Worm (Caenorhabditis elegans) whole organism, L4 larva: ENCODE results near the gene F08G2.7.
A peak's percentile ranks its signal among the peaks of the same experiment; 100 is the strongest.

Experiments
- F44E2.7 ChIP-seq: fragments of 200-800 bp; sonication (Bioruptor generic); IDR thresholded peaks from 2 replicates; pipeline ENCODE4 v2.1.2; 2022; ENCODE audit warnings: missing genetic modification characterization, missing compliant biosample characterization
- F49E8.2 ChIP-seq: sonication (generic microtip); optimal IDR thresholded peaks from 2 replicates; lab custom pipeline; 2016; ENCODE audit warnings: missing compliant biosample characterization, mild to moderate bottlenecking, missing genetic modification characterization, borderline replicate concordance
- R02D3.7 ChIP-seq: fragments of 150-350 bp; sonication (generic microtip); optimal IDR thresholded peaks from 3 replicates; lab custom pipeline; 2014; ENCODE audit warnings: missing biosample characterization, missing genetic modification characterization
- T20F7.1 ChIP-seq: fragments of 200-800 bp; sonication (Bioruptor generic); optimal IDR thresholded peaks from 2 replicates; lab custom pipeline; 2018; ENCODE audit warnings: mild to moderate bottlenecking, missing genetic modification characterization, missing compliant biosample characterization
- ZK337.2 ChIP-seq: fragments of 200-800 bp; sonication (Bioruptor generic); IDR thresholded peaks from 2 replicates; pipeline ENCODE4 v1.3.6; 2022; ENCODE audit warnings: missing genetic modification reagents, missing genetic modification characterization, missing compliant biosample characterization
- aly-2 ChIP-seq: sonication (generic microtip); optimal IDR thresholded peaks from 2 replicates; lab custom pipeline; 2018; ENCODE audit warnings: missing biosample characterization, missing genetic modification characterization
- ama-1 ChIP-seq: fragments of 150-350 bp; optimal IDR thresholded peaks from 2 replicates; lab custom pipeline; 2014; ENCODE audit warnings: inconsistent platforms, mixed read lengths
- arid-1 ChIP-seq: fragments of 200-800 bp; sonication (Bioruptor generic); conservative IDR thresholded peaks from 2 replicates; pipeline ENCODE4 v1.3.6; 2022; ENCODE audit warnings: missing genetic modification reagents, missing genetic modification characterization, missing compliant biosample characterization
- ceh-20 ChIP-seq: fragments of 200-800 bp; sonication (Bioruptor generic); IDR thresholded peaks from 2 replicates; pipeline ENCODE4 v1.3.6; 2022; ENCODE audit warnings: missing genetic modification reagents, missing genetic modification characterization, missing compliant biosample characterization
- ceh-32 ChIP-seq: sonication (generic microtip); optimal IDR thresholded peaks from 2 replicates; lab custom pipeline; 2016; ENCODE audit warnings: mild to moderate bottlenecking, missing genetic modification characterization, missing compliant biosample characterization; ENCODE audit not compliant: poor library complexity
- ceh-62 ChIP-seq: sonication (generic microtip); optimal IDR thresholded peaks from 2 replicates; lab custom pipeline; 2017; ENCODE audit warnings: missing biosample characterization, missing genetic modification characterization
- daf-12 ChIP-seq: fragments of 150-350 bp; optimal IDR thresholded peaks from 2 replicates; lab custom pipeline; 2014; ENCODE audit warnings: missing biosample characterization, missing genetic modification reagents, missing genetic modification characterization
- dmd-9 ChIP-seq: fragments of 200-800 bp; sonication (Bioruptor generic); IDR thresholded peaks from 2 replicates; pipeline ENCODE4 v1.3.6; 2022; ENCODE audit warnings: missing genetic modification reagents, missing genetic modification characterization, missing compliant biosample characterization
- egl-27 ChIP-seq: sonication (generic microtip); optimal IDR thresholded peaks from 3 replicates; lab custom pipeline; 2017; ENCODE audit warnings: missing biosample characterization, missing genetic modification reagents, missing genetic modification characterization
- egl-43 ChIP-seq: fragments of 200-800 bp; sonication (Bioruptor generic); IDR thresholded peaks from 2 replicates; pipeline ENCODE4 v1.3.6; 2022; ENCODE audit warnings: missing genetic modification reagents, missing genetic modification characterization, missing compliant biosample characterization
- fkh-10 ChIP-seq: fragments of 150-350 bp; optimal IDR thresholded peaks from 2 replicates; lab custom pipeline; 2014; ENCODE audit warnings: missing biosample characterization, missing genetic modification reagents, missing genetic modification characterization
- hif-1 ChIP-seq, 2 experiments: sonication (generic microtip); optimal IDR thresholded peaks; 2 replicates each; lab custom pipeline; 2016 to 2017; ENCODE audit warnings: missing compliant biosample characterization in 2 of 2, missing genetic modification characterization in 2 of 2, missing genetic modification reagents in 2 of 2, missing genotype in 2 of 2, mild to moderate bottlenecking in 1 of 2
- hmg-1.1 ChIP-seq: fragments of 200-800 bp; sonication (Bioruptor generic); IDR thresholded peaks from 2 replicates; pipeline ENCODE4 v1.3.6; 2022; ENCODE audit warnings: missing genetic modification reagents, missing genetic modification characterization, missing compliant biosample characterization
- jun-1 ChIP-seq: fragments of 150-350 bp; optimal IDR thresholded peaks from 2 replicates; lab custom pipeline; 2014; ENCODE audit warnings: missing biosample characterization, missing genetic modification reagents, missing genetic modification characterization
- lin-1 ChIP-seq: fragments of 200-800 bp; sonication (Bioruptor generic); IDR thresholded peaks from 2 replicates; pipeline ENCODE4 v1.3.6; 2022; ENCODE audit warnings: missing genetic modification reagents, missing genetic modification characterization, missing compliant biosample characterization
- lin-13 ChIP-seq: fragments of 150-350 bp; optimal IDR thresholded peaks from 2 replicates; lab custom pipeline; 2014; ENCODE audit warnings: missing biosample characterization, missing genetic modification reagents, missing genetic modification characterization
- lin-29 ChIP-seq: fragments of 200-800 bp; sonication (Bioruptor generic); IDR thresholded peaks from 2 replicates; pipeline ENCODE4 v1.3.6; 2022; ENCODE audit warnings: missing genetic modification reagents, missing genetic modification characterization, missing compliant biosample characterization
- lin-38 ChIP-seq: fragments of 200-800 bp; sonication (Bioruptor generic); IDR thresholded peaks from 2 replicates; pipeline ENCODE4 v1.3.6; 2022; ENCODE audit warnings: missing genetic modification reagents, missing genetic modification characterization, missing compliant biosample characterization
- lin-39 ChIP-seq: fragments of 150-350 bp; optimal IDR thresholded peaks from 2 replicates; lab custom pipeline; 2014; ENCODE audit warnings: missing biosample characterization, missing genetic modification reagents, missing genetic modification characterization
- lir-3 ChIP-seq: sonication (generic microtip); optimal IDR thresholded peaks from 2 replicates; lab custom pipeline; 2016; ENCODE audit warnings: mild to moderate bottlenecking, missing genetic modification characterization, missing compliant biosample characterization
- lsy-2 ChIP-seq, 2 experiments: fragments of 150-350 bp in 1 of 2; sonication (generic microtip) in 1 of 2; optimal IDR thresholded peaks; 2 replicates each; lab custom pipeline; 2014 to 2017; ENCODE audit warnings: missing biosample characterization in 2 of 2, missing genetic modification characterization in 2 of 2
- madf-5 ChIP-seq, 2 experiments: fragments of 200-800 bp; sonication (Bioruptor generic); IDR thresholded peaks; 2 replicates each; pipeline ENCODE4 v1.3.6; 2022; ENCODE audit warnings: missing compliant biosample characterization in 2 of 2, missing genetic modification characterization in 2 of 2
- mdl-1 ChIP-seq, 2 experiments: fragments of 150-350 bp in 1 of 2; sonication (generic microtip) in 1 of 2; optimal IDR thresholded peaks; 2 replicates each; lab custom pipeline; 2014 to 2017; ENCODE audit warnings: missing biosample characterization in 2 of 2, missing genetic modification characterization in 2 of 2
- mep-1 ChIP-seq: fragments of 150-350 bp; sonication (generic microtip); optimal IDR thresholded peaks from 3 replicates; lab custom pipeline; 2014; ENCODE audit warnings: missing biosample characterization, missing genetic modification characterization
- mes-2 ChIP-seq: sonication (generic microtip); optimal IDR thresholded peaks from 2 replicates; lab custom pipeline; 2016; ENCODE audit warnings: missing genotype, mild to moderate bottlenecking, missing genetic modification characterization, missing compliant biosample characterization; ENCODE audit not compliant: poor library complexity, severe bottlenecking
- nhr-11 ChIP-seq: fragments of 150-350 bp; optimal IDR thresholded peaks from 2 replicates; lab custom pipeline; 2014; ENCODE audit warnings: missing biosample characterization, missing genetic modification characterization
- nhr-25 ChIP-seq: sonication (generic microtip); optimal IDR thresholded peaks from 2 replicates; lab custom pipeline; 2017; ENCODE audit warnings: missing genetic modification characterization, mild to moderate bottlenecking, missing compliant biosample characterization, antibody characterized with exemption, moderate library complexity, borderline replicate concordance; ENCODE audit not compliant: insufficient read depth
- nhr-28 ChIP-seq: fragments of 150-350 bp; optimal IDR thresholded peaks from 2 replicates; lab custom pipeline; 2014; ENCODE audit warnings: missing biosample characterization, missing genetic modification characterization
- nhr-41 ChIP-seq: fragments of 200-800 bp; sonication (Bioruptor generic); IDR thresholded peaks from 2 replicates; pipeline ENCODE4 v1.3.6; 2022; ENCODE audit warnings: missing genetic modification reagents, missing genetic modification characterization, missing compliant biosample characterization
- nhr-42 ChIP-seq: fragments of 200-800 bp; sonication (Bioruptor generic); IDR thresholded peaks from 2 replicates; pipeline ENCODE4 v1.3.6; 2022; ENCODE audit warnings: missing genetic modification characterization, missing compliant biosample characterization
- nhr-76 ChIP-seq: fragments of 150-350 bp; optimal IDR thresholded peaks from 2 replicates; lab custom pipeline; 2014; ENCODE audit warnings: missing biosample characterization, missing genetic modification characterization
- php-3 ChIP-seq: fragments of 200-800 bp; sonication (Bioruptor generic); IDR thresholded peaks from 2 replicates; pipeline ENCODE4 v1.3.6; 2022; ENCODE audit warnings: missing genetic modification reagents, missing genetic modification characterization, missing compliant biosample characterization
- pqm-1 ChIP-seq: sonication (generic microtip); optimal IDR thresholded peaks from 2 replicates; lab custom pipeline; 2017; ENCODE audit warnings: missing biosample characterization, missing genetic modification characterization
- rbr-2 ChIP-seq: sonication (generic microtip); optimal IDR thresholded peaks from 2 replicates; lab custom pipeline; 2016; ENCODE audit warnings: missing genotype, missing genetic modification characterization, missing compliant biosample characterization
- set-16 ChIP-seq: fragments of 200-800 bp; sonication (Bioruptor generic); IDR thresholded peaks from 2 replicates; pipeline ENCODE4 v1.3.6; 2022; ENCODE audit warnings: missing genetic modification reagents, missing genetic modification characterization, missing compliant biosample characterization
- skn-1 ChIP-seq: fragments of 150-350 bp; optimal IDR thresholded peaks from 2 replicates; lab custom pipeline; 2014; ENCODE audit warnings: missing biosample characterization, missing genetic modification characterization
- snpc-1.2 ChIP-seq: fragments of 200-800 bp; sonication (Bioruptor generic); IDR thresholded peaks from 2 replicates; pipeline ENCODE4 v1.3.6; 2022; ENCODE audit warnings: missing genetic modification reagents, missing genetic modification characterization, missing compliant biosample characterization
- spr-3 ChIP-seq: fragments of 200-800 bp; sonication (Bioruptor generic); optimal IDR thresholded peaks from 2 replicates; lab custom pipeline; 2018; ENCODE audit warnings: mild to moderate bottlenecking, missing genetic modification characterization, missing compliant biosample characterization
- unc-130 ChIP-seq: sonication (generic microtip); optimal IDR thresholded peaks from 2 replicates; lab custom pipeline; 2016; ENCODE audit warnings: missing genetic modification reagents, missing genetic modification characterization, missing compliant biosample characterization
- unc-62 ChIP-seq, 3 experiments: fragments of 150-350 bp in 1 of 3; sonication (generic microtip); optimal IDR thresholded peaks in 2 of 3; peaks in 1 of 3; 1 replicate in 1 of 3; 2 replicates in 2 of 3; lab custom pipeline; 2014 to 2017; ENCODE audit warnings: missing biosample characterization in 3 of 3, missing genetic modification characterization in 3 of 3, missing genetic modification reagents in 3 of 3, missing genotype in 1 of 3
- vab-7 ChIP-seq: fragments of 200-800 bp; sonication (Bioruptor generic); IDR thresholded peaks from 2 replicates; pipeline ENCODE4 v1.3.6; 2022; ENCODE audit warnings: missing genetic modification reagents, missing genetic modification characterization, missing compliant biosample characterization
- zag-1 ChIP-seq: fragments of 150-350 bp; optimal IDR thresholded peaks from 2 replicates; lab custom pipeline; 2014; ENCODE audit warnings: missing biosample characterization, missing genetic modification characterization
- zfp-2 ChIP-seq: sonication (generic microtip); optimal IDR thresholded peaks from 2 replicates; lab custom pipeline; 2016; ENCODE audit warnings: mild to moderate bottlenecking, missing genetic modification characterization, missing compliant biosample characterization
- ztf-7 ChIP-seq: fragments of 150-350 bp; optimal IDR thresholded peaks from 2 replicates; lab custom pipeline; 2014; ENCODE audit warnings: missing biosample characterization, missing genetic modification characterization

The F08G2.7 gene

DNA sequence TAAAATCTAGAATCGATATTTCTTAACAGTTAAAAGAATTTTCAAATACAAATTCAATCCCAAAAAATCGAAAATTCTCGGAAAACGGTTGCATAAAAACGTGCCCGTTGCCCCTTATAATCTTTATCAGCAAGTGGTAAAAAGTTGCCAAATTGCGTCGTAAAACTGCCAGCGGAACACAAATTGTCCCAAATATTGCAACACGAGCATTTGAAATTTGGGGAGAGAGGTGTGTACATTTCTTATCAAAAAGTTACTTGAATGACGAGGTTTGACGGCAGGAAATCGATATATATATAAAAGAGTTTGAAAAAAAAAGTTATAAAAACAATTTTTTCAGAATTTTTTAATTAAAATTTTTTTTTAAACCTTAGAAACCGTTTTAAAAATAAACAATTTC, 5.1 kb upstream of the F08G2.7 start (continued):
- TF ChIP-seq daf-12 (tag; lab: Kevin White, UChicago): no peak
- TF ChIP-seq egl-43 (GFP tag; lab: Robert Waterston, UW): no peak
- TF ChIP-seq lin-13 (GFP tag; lab: Kevin White, UChicago): no peak
- TF ChIP-seq lir-3 (tag; lab: Kevin White, UChicago): no peak
- TF ChIP-seq arid-1 (GFP tag; lab: Robert Waterston, UW): no peak
- no peak for TF ChIP-seq nhr-76 (tag; lab: Kevin White, UChicago)
- TF ChIP-seq unc-62 (GFP tag; optimal IDR thresholded peaks at IDR 0.05 in 1 of 2; lab: Kevin White, UChicago): peak in 1 of 2 experiments; percentile 6
- no peak for TF ChIP-seq unc-62 (tag; optimal IDR thresholded peaks at IDR 0.05; lab: Kevin White, UChicago)
- TF ChIP-seq jun-1 (tag; lab: Kevin White, UChicago): no peak
- peak; percentile 88 for TF ChIP-seq php-3
- no peak for TF ChIP-seq zfp-2 (tag; lab: Kevin White, UChicago)
- peak; percentile 7 for TF ChIP-seq mep-1 (tag; lab: Kevin White, UChicago)
- TF ChIP-seq spr-3: no peak
- no peak for TF ChIP-seq fkh-10 (GFP tag; lab: Kevin White, UChicago)
- no peak for TF ChIP-seq lin-39 (tag; lab: Kevin White, UChicago)
- TF ChIP-seq lin-29 (GFP tag; lab: Robert Waterston, UW): no peak
- no peak for TF ChIP-seq set-16
- no peak for TF ChIP-seq lsy-2 (tag; optimal IDR thresholded peaks at IDR 0.05; lab: Kevin White, UChicago)
- TF ChIP-seq egl-27 (tag; lab: Kevin White, UChicago): no peak
- peak; percentile 79 for TF ChIP-seq nhr-28 (tag; lab: Kevin White, UChicago)
- no peak for TF ChIP-seq ceh-32 (tag; lab: Kevin White, UChicago)
- no peak for TF ChIP-seq aly-2
- TF ChIP-seq F44E2.7 (GFP tag; lab: Robert Waterston, UW): no peak
- no peak for TF ChIP-seq ceh-20 (GFP tag; lab: Robert Waterston, UW)
- TF ChIP-seq lin-1 (GFP tag; lab: Robert Waterston, UW): no peak
- no peak for TF ChIP-seq R02D3.7
- TF ChIP-seq madf-5 (GFP tag; IDR thresholded peaks at IDR 0.05; lab: Robert Waterston, UW): no peak
- peak; percentile 38 for TF ChIP-seq mes-2 (tag; lab: Kevin White, UChicago)
- no peak for TF ChIP-seq nhr-11
- TF ChIP-seq nhr-41 (GFP tag; lab: Robert Waterston, UW): no peak
- TF ChIP-seq T20F7.1 (GFP tag; lab: Kevin White, UChicago): no peak
- TF ChIP-seq ZK337.2 (GFP tag; lab: Robert Waterston, UW): no peak
- no peak for TF ChIP-seq skn-1 (tag; lab: Kevin White, UChicago)
- TF ChIP-seq dmd-9 (GFP tag; lab: Robert Waterston, UW): no peak
- TF ChIP-seq unc-130: no peak
- no peak for TF ChIP-seq vab-7
- no peak for TF ChIP-seq ama-1 (lab: Kevin White, UChicago)
- no peak for TF ChIP-seq mdl-1 (tag; optimal IDR thresholded peaks at IDR 0.05; lab: Kevin White, UChicago)
- no peak for TF ChIP-seq snpc-1.2
- TF ChIP-seq rbr-2 (tag; lab: Kevin White, UChicago): no peak
- peak; percentile 89 for TF ChIP-seq pqm-1 (tag; lab: Kevin White, UChicago)
- TF ChIP-seq nhr-25 (tag; lab: Kevin White, UChicago): no peak
- no peak for TF ChIP-seq zag-1 (tag; lab: Kevin White, UChicago)
- no peak for TF ChIP-seq hmg-1.1 (GFP tag; lab: Robert Waterston, UW)
- no peak for TF ChIP-seq ceh-62 (tag; lab: Kevin White, UChicago)
- no peak for TF ChIP-seq lin-38 (GFP tag; lab: Robert Waterston, UW)
- TF ChIP-seq F49E8.2 (tag; lab: Kevin White, UChicago): no peak
- no peak for TF ChIP-seq ztf-7
- no peak for TF ChIP-seq nhr-42 (GFP tag; lab: Robert Waterston, UW)
- no peak for TF ChIP-seq hif-1 (tag; optimal IDR thresholded peaks at IDR 0.05; lab: Kevin White, UChicago)
